Worm (Caenorhabditis elegans): Measurements from ENCODE around the gene trmt-10A.

ce11 chrIV:9916224-9916623 is 15.8 kb downstream of the trmt-10A start, which contains the start of gene bed-3:
- TF ChIP-seq unc-39 (tag; optimal IDR thresholded peaks at IDR 0.05) (no peak), ces-1 (GFP tag; optimal IDR thresholded peaks at IDR 0.05) (no peak), nhr-28 (tag; optimal IDR thresholded peaks at IDR 0.05) (no peak), flh-1 (GFP tag; optimal IDR thresholded peaks at IDR 0.05) (no peak), blmp-1 (tag; optimal IDR thresholded peaks at IDR 0.05) (no peak), pha-4 (tag; optimal IDR thresholded peaks at IDR 0.05) (no peak), lsy-2 (tag; optimal IDR thresholded peaks at IDR 0.05) (no peak), mab-5 (tag; optimal IDR thresholded peaks at IDR 0.05) (no peak)

Data from whole organism, mixed stage, embryonic.